Fruit fly (Drosophila melanogaster) whole organism, embryonic: ENCODE data around the gene Rab30.

ENCODE experiments used
- Abd-B ChIP-seq: fragments of 200-800 bp; sonication (Bioruptor generic); optimal IDR thresholded peaks from 2 replicates; lab custom pipeline; 2018; ENCODE audit warnings: missing biosample characterization, mild to moderate bottlenecking, missing genetic modification characterization, moderate library complexity
- Atf6 ChIP-seq: fragments of 200-800 bp; sonication (Bioruptor generic); IDR thresholded peaks from 2 replicates; pipeline ENCODE4 v1.3.6; 2022; ENCODE audit warnings: missing biosample characterization, missing genetic modification characterization
- C15 ChIP-seq: fragments of 200-800 bp; sonication (Bioruptor generic); IDR thresholded peaks from 3 replicates; pipeline ENCODE4 v1.3.6; 2022; ENCODE audit warnings: missing biosample characterization, missing genetic modification characterization
- CG12071 ChIP-seq: fragments of 200-800 bp; sonication (Bioruptor generic); optimal IDR thresholded peaks from 3 replicates; lab custom pipeline; 2018; ENCODE audit warnings: missing biosample characterization, mild to moderate bottlenecking, missing genetic modification characterization
- CG12744 ChIP-seq: fragments of 200-800 bp; sonication (Bioruptor generic); optimal IDR thresholded peaks from 2 replicates; lab custom pipeline; 2016; ENCODE audit warnings: missing biosample characterization, missing genetic modification characterization
- CG12769 ChIP-seq: fragments of 200-800 bp; sonication (Bioruptor generic); optimal IDR thresholded peaks from 2 replicates; lab custom pipeline; 2019; ENCODE audit warnings: missing biosample characterization, mild to moderate bottlenecking, missing genetic modification characterization, moderate library complexity
- CG13424 ChIP-seq: fragments of 200-800 bp; sonication (Bioruptor generic); optimal IDR thresholded peaks from 2 replicates; lab custom pipeline; 2019; ENCODE audit warnings: missing biosample characterization, mild to moderate bottlenecking, missing genetic modification characterization, moderate library complexity
- CG13894 ChIP-seq: fragments of 200-800 bp; sonication (Bioruptor generic); optimal IDR thresholded peaks from 3 replicates; lab custom pipeline; 2018; ENCODE audit warnings: missing biosample characterization, mild to moderate bottlenecking, missing genetic modification characterization, moderate library complexity
- CG14050 ChIP-seq: fragments of 200-800 bp; sonication (Bioruptor generic); IDR thresholded peaks from 3 replicates; pipeline ENCODE4 v1.3.6; 2022; ENCODE audit warnings: missing biosample characterization, missing genetic modification characterization
- CG14441 ChIP-seq: fragments of 200-800 bp; sonication (Bioruptor generic); IDR thresholded peaks from 2 replicates; pipeline ENCODE4 v1.3.6; 2022; ENCODE audit warnings: missing biosample characterization, missing genetic modification characterization
- CG14860 ChIP-seq: fragments of 200-800 bp; sonication (Bioruptor generic); IDR thresholded peaks from 3 replicates; pipeline ENCODE4 v1.3.6; 2022; ENCODE audit warnings: missing biosample characterization, missing genetic modification characterization; ENCODE audit not compliant: partially characterized antibody
- CG1603 ChIP-seq: fragments of 200-800 bp; sonication (Bioruptor generic); optimal IDR thresholded peaks from 2 replicates; lab custom pipeline; 2019; ENCODE audit warnings: missing biosample characterization, mild to moderate bottlenecking, missing genetic modification characterization, moderate library complexity
- CG16863 ChIP-seq: fragments of 200-800 bp; sonication (Bioruptor generic); optimal IDR thresholded peaks from 3 replicates; lab custom pipeline; 2016; ENCODE audit warnings: missing biosample characterization, missing genetic modification characterization
- CG17328 ChIP-seq: fragments of 200-800 bp; sonication (Bioruptor generic); IDR thresholded peaks from 2 replicates; pipeline ENCODE4 v1.3.6; 2022; ENCODE audit warnings: missing biosample characterization, missing genetic modification characterization
- CG17361 ChIP-seq: fragments of 200-800 bp; sonication (Bioruptor generic); IDR thresholded peaks from 3 replicates; pipeline ENCODE4 v1.3.6; 2022; ENCODE audit warnings: missing biosample characterization, missing genetic modification characterization
- CG18764 ChIP-seq: fragments of 200-800 bp; sonication (Bioruptor generic); optimal IDR thresholded peaks from 3 replicates; lab custom pipeline; 2016; ENCODE audit warnings: missing biosample characterization, missing genetic modification characterization
- CG2120 ChIP-seq: fragments of 200-800 bp; sonication (Bioruptor generic); optimal IDR thresholded peaks from 3 replicates; lab custom pipeline; 2016; ENCODE audit warnings: missing biosample characterization, missing genetic modification characterization
- CG2875 ChIP-seq: fragments of 200-800 bp; sonication (Bioruptor generic); optimal IDR thresholded peaks from 2 replicates; lab custom pipeline; 2017; ENCODE audit warnings: missing biosample characterization, mild to moderate bottlenecking, missing genetic modification characterization, missing genetic modification reagents
- CG30431 ChIP-seq: fragments of 200-800 bp; sonication (Bioruptor generic); optimal IDR thresholded peaks from 2 replicates; lab custom pipeline; 2017; ENCODE audit warnings: missing biosample characterization, missing genetic modification characterization
- CG5180 ChIP-seq: fragments of 200-800 bp; sonication (Bioruptor generic); optimal IDR thresholded peaks from 3 replicates; lab custom pipeline; 2017; ENCODE audit warnings: missing biosample characterization, missing genetic modification characterization, mild to moderate bottlenecking, moderate library complexity, missing genetic modification reagents
- Hmr ChIP-seq: fragments of 200-800 bp; sonication (Bioruptor generic); optimal IDR thresholded peaks from 3 replicates; lab custom pipeline; 2017; ENCODE audit warnings: mild to moderate bottlenecking, missing biosample characterization, missing genetic modification reagents, missing genetic modification characterization
- MESR4 ChIP-seq: fragments of 200-800 bp; sonication (Bioruptor generic); optimal IDR thresholded peaks from 2 replicates; lab custom pipeline; 2018; ENCODE audit warnings: missing biosample characterization, mild to moderate bottlenecking, missing genetic modification characterization, moderate library complexity
- Nf-YB ChIP-seq: fragments of 200-800 bp; sonication (Bioruptor generic); optimal IDR thresholded peaks from 3 replicates; lab custom pipeline; 2019; ENCODE audit warnings: missing biosample characterization, mild to moderate bottlenecking, missing genetic modification characterization, moderate library complexity
- Pdp1 ChIP-seq, 2 experiments: fragments of 200-800 bp; sonication (Bioruptor generic); optimal IDR thresholded peaks; 3 replicates each; lab custom pipeline; 2016; ENCODE audit warnings: missing biosample characterization in 2 of 2, missing genetic modification characterization in 2 of 2, mild to moderate bottlenecking in 1 of 2, moderate library complexity in 1 of 2
- Poxn ChIP-seq: fragments of 200-800 bp; sonication (Bioruptor generic); IDR thresholded peaks from 2 replicates; pipeline ENCODE4 v1.3.6; 2022; ENCODE audit warnings: missing biosample characterization, missing genetic modification characterization
- Ptx1 ChIP-seq: fragments of 200-800 bp; sonication (Bioruptor generic); IDR thresholded peaks from 2 replicates; pipeline ENCODE4 v1.3.6; 2022; ENCODE audit warnings: missing biosample characterization, missing genetic modification characterization
- Ravus ChIP-seq: fragments of 200-800 bp; sonication (Bioruptor generic); IDR thresholded peaks from 2 replicates; pipeline ENCODE4 v1.3.6; 2022; ENCODE audit warnings: missing biosample characterization, missing genetic modification characterization
- Six4 ChIP-seq: fragments of 200-800 bp; sonication (Bioruptor generic); optimal IDR thresholded peaks from 2 replicates; lab custom pipeline; 2016; ENCODE audit warnings: missing biosample characterization, missing genetic modification characterization
- Taf1 ChIP-seq: fragments of 200-800 bp; sonication (Bioruptor generic); IDR thresholded peaks from 2 replicates; pipeline ENCODE4 v1.3.6; 2022; ENCODE audit warnings: missing biosample characterization, missing genetic modification characterization
- Xrp1 ChIP-seq: fragments of 200-800 bp; sonication (Bioruptor generic); IDR thresholded peaks from 2 replicates; pipeline ENCODE4 v1.3.6; 2022; ENCODE audit warnings: missing biosample characterization, missing genetic modification characterization
- abd-A ChIP-seq: fragments of 200-800 bp; sonication (Bioruptor generic); optimal IDR thresholded peaks from 3 replicates; lab custom pipeline; 2019; ENCODE audit warnings: missing biosample characterization, mild to moderate bottlenecking, missing genetic modification characterization, moderate library complexity
- ac ChIP-seq: fragments of 200-800 bp; sonication (Bioruptor generic); optimal IDR thresholded peaks from 3 replicates; lab custom pipeline; 2017; ENCODE audit warnings: missing biosample characterization, mild to moderate bottlenecking, missing genetic modification characterization
- bbx ChIP-seq: fragments of 200-800 bp; sonication (Bioruptor generic); IDR thresholded peaks from 2 replicates; pipeline ENCODE4 v1.3.6; 2022; ENCODE audit warnings: missing biosample characterization, missing genetic modification characterization; ENCODE audit not compliant: partially characterized antibody
- bowl ChIP-seq: fragments of 200-800 bp; sonication (Bioruptor generic); IDR thresholded peaks from 2 replicates; pipeline ENCODE4 v1.3.6; 2022; ENCODE audit warnings: missing biosample characterization, missing genetic modification characterization
- btn ChIP-seq: fragments of 200-800 bp; sonication (Bioruptor generic); optimal IDR thresholded peaks from 2 replicates; lab custom pipeline; 2016; ENCODE audit warnings: missing biosample characterization, missing genetic modification characterization
- cato ChIP-seq: fragments of 200-800 bp; sonication (Bioruptor generic); optimal IDR thresholded peaks from 2 replicates; lab custom pipeline; 2016; ENCODE audit warnings: missing biosample characterization, missing genetic modification characterization, borderline replicate concordance
- dm ChIP-seq: fragments of 200-800 bp; sonication (Bioruptor generic); optimal IDR thresholded peaks from 3 replicates; lab custom pipeline; 2016; ENCODE audit warnings: missing biosample characterization, missing genetic modification characterization
- esg ChIP-seq: fragments of 200-800 bp; sonication (Bioruptor generic); conservative IDR thresholded peaks from 2 replicates; pipeline ENCODE4 v1.3.6; 2022; ENCODE audit warnings: missing biosample characterization, missing genetic modification characterization
- gt ChIP-seq: fragments of 200-800 bp; sonication (Bioruptor generic); IDR thresholded peaks from 2 replicates; pipeline ENCODE4 v1.3.6; 2022; ENCODE audit warnings: missing biosample characterization, missing genetic modification characterization
- lbe ChIP-seq: fragments of 200-800 bp; sonication (Bioruptor generic); optimal IDR thresholded peaks from 2 replicates; lab custom pipeline; 2016; ENCODE audit warnings: missing biosample characterization, mild to moderate bottlenecking, missing genetic modification characterization
- maf-S ChIP-seq: fragments of 200-800 bp; sonication (Bioruptor generic); optimal IDR thresholded peaks from 2 replicates; lab custom pipeline; 2016; ENCODE audit warnings: missing biosample characterization, missing genetic modification characterization
- pfk ChIP-seq: fragments of 200-800 bp; sonication (Bioruptor generic); optimal IDR thresholded peaks from 2 replicates; lab custom pipeline; 2018; ENCODE audit warnings: missing biosample characterization, mild to moderate bottlenecking, missing genetic modification characterization, moderate library complexity
- pnt ChIP-seq: fragments of 200-800 bp; sonication (Bioruptor generic); optimal IDR thresholded peaks from 3 replicates; lab custom pipeline; 2016; ENCODE audit warnings: missing biosample characterization, missing genetic modification characterization
- schlank ChIP-seq: fragments of 200-800 bp; sonication (Bioruptor generic); optimal IDR thresholded peaks from 2 replicates; lab custom pipeline; 2018; ENCODE audit warnings: missing biosample characterization, mild to moderate bottlenecking, missing genetic modification characterization
- sens ChIP-seq: fragments of 200-800 bp; sonication (Bioruptor generic); peaks from one replicate; lab custom pipeline; 2016; ENCODE audit warnings: missing biosample characterization, missing genetic modification characterization
- sisA ChIP-seq: fragments of 200-800 bp; sonication (Bioruptor generic); IDR thresholded peaks from 2 replicates; pipeline ENCODE4 v1.3.6; 2022; ENCODE audit warnings: missing biosample characterization, missing genetic modification characterization
- slbo ChIP-seq: fragments of 200-800 bp; sonication (Bioruptor generic); IDR thresholded peaks from 2 replicates; pipeline ENCODE4 v1.3.6; 2022; ENCODE audit warnings: missing biosample characterization, missing genetic modification characterization
- sob ChIP-seq: fragments of 200-800 bp; sonication (Bioruptor generic); IDR thresholded peaks from 2 replicates; pipeline ENCODE4 v1.3.6; 2022; ENCODE audit warnings: missing biosample characterization, missing genetic modification characterization
- ttk ChIP-seq: fragments of 200-800 bp; sonication (Bioruptor generic); IDR thresholded peaks from 2 replicates; pipeline ENCODE4 v2.1.2; 2022; ENCODE audit warnings: missing biosample characterization, missing genetic modification characterization
- usp ChIP-seq: fragments of >200 bp; optimal IDR thresholded peaks from 2 replicates; lab custom pipeline; 2017; ENCODE audit warnings: missing biosample characterization, missing genetic modification characterization
- vvl ChIP-seq: fragments of 200-800 bp; sonication (Bioruptor generic); IDR thresholded peaks from 2 replicates; pipeline ENCODE4 v1.3.6; 2022; ENCODE audit warnings: missing biosample characterization, missing genetic modification characterization

Gene Rab30

DNA sequence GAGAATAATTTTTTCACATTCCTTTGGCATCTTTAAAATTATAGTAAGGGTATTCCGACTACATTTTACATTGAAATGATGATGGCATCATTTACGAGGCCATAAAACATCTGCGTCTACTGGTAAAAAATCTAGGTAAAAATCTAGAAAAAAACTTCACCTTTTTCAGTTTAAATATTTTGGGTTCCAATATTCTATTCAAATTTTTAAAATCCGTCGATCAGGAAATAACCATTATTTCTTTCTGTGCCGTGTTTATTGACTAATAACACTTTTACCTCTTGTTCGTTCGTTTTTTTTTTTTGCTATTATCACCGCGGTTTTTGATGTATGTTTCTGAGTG is 6.9 kb upstream of the Rab30 start (continued):
- no peak; the same call in 1 of the 2 replicates for TF ChIP-seq ttk
- TF ChIP-seq usp (GFP tag; lab: Kevin White, UChicago), result no peak
- peak; percentile 6 for TF ChIP-seq CG5180 (GFP tag; lab: Kevin White, UChicago)
- TF ChIP-seq CG30431, result no peak
- TF ChIP-seq Pdp1 (GFP tag; optimal IDR thresholded peaks at IDR 0.05; lab: Kevin White, UChicago), result peak in 1 of 2 experiments; percentile 39
- 0 out of 2 replicates have a peak, but pooled peaks have one; percentile 4 for TF ChIP-seq Poxn (GFP tag; lab: Robert Waterston, UW)
- TF ChIP-seq CG12744 (GFP tag; lab: Kevin White, UChicago), result peak; percentile 21
- TF ChIP-seq sens, result peak; percentile 89
- no peak for TF ChIP-seq btn (GFP tag; lab: Kevin White, UChicago)
- TF ChIP-seq CG2120 (GFP tag; lab: Kevin White, UChicago), result peak; percentile 70
- peak; percentile 72 for TF ChIP-seq Abd-B (GFP tag; lab: Kevin White, UChicago)
- peak; percentile 66 for TF ChIP-seq lbe (GFP tag; lab: Kevin White, UChicago)
- TF ChIP-seq Six4, result no peak
- TF ChIP-seq bowl (GFP tag; lab: Robert Waterston, UW), result no peak
- TF ChIP-seq maf-S, result peak; percentile 48
- TF ChIP-seq Ravus (GFP tag; lab: Robert Waterston, UW), result no peak; the same call in 1 of the 2 replicates
- no peak for TF ChIP-seq ac (GFP tag; lab: Kevin White, UChicago)
- no peak for TF ChIP-seq CG18764 (GFP tag; lab: Kevin White, UChicago)
- TF ChIP-seq CG17328 (GFP tag; lab: Robert Waterston, UW), result peak; percentile 48; the same call in 1 of the 2 replicates
- peak; percentile 70; the same call in 1 of the 2 replicates for TF ChIP-seq vvl (GFP tag; lab: Robert Waterston, UW)
- TF ChIP-seq CG2875 (GFP tag; lab: Kevin White, UChicago), result peak; percentile 50
- 0 out of 3 replicates have a peak, but pooled peaks have one; percentile 11 for TF ChIP-seq CG14050 (GFP tag; lab: Robert Waterston, UW)
- no peak for TF ChIP-seq Taf1 (GFP tag; lab: Robert Waterston, UW)
- peak; percentile 59 for TF ChIP-seq CG14441 (GFP tag; lab: Robert Waterston, UW)
- TF ChIP-seq abd-A (tag; lab: Kevin White, UChicago), result no peak
- peak; percentile 60; the same call in 1 of the 2 replicates for TF ChIP-seq sob (GFP tag; lab: Robert Waterston, UW)
- no peak for TF ChIP-seq CG12071 (GFP tag; lab: Kevin White, UChicago)
- no peak for TF ChIP-seq pfk (GFP tag; lab: Kevin White, UChicago)
- peak; percentile 43 for TF ChIP-seq CG1603
- peak; percentile 75 for TF ChIP-seq Ptx1 (GFP tag; lab: Robert Waterston, UW)
- no peak for TF ChIP-seq bbx (GFP tag; lab: Robert Waterston, UW)
- TF ChIP-seq dm, result peak; percentile 15
- peak; percentile 53 for TF ChIP-seq pnt
- no peak for TF ChIP-seq Nf-YB (GFP tag; lab: Kevin White, UChicago)
- TF ChIP-seq gt (GFP tag; lab: Robert Waterston, UW), result no peak
- TF ChIP-seq CG14860, result no peak
- TF ChIP-seq C15, result no peak
- peak; percentile 76 for TF ChIP-seq Xrp1 (GFP tag; lab: Robert Waterston, UW)
- no peak for TF ChIP-seq schlank (tag; lab: Kevin White, UChicago)
- no peak; the same call in 1 of the 2 replicates for TF ChIP-seq Atf6 (GFP tag; lab: Robert Waterston, UW)
- TF ChIP-seq cato (GFP tag; lab: Kevin White, UChicago), result no peak
- peak; percentile 68 for TF ChIP-seq sisA (GFP tag; lab: Robert Waterston, UW)
- TF ChIP-seq CG13424 (tag; lab: Kevin White, UChicago), result peak; percentile 61
- TF ChIP-seq slbo (GFP tag; lab: Robert Waterston, UW), result peak; percentile 61
- no peak for TF ChIP-seq MESR4 (GFP tag; lab: Kevin White, UChicago)
- TF ChIP-seq CG16863 (GFP tag; lab: Kevin White, UChicago), result peak; percentile 19
- TF ChIP-seq CG17361 (GFP tag; lab: Robert Waterston, UW), result peak; percentile 54; the same call in 2 of the 3 replicates
- peak; percentile 44 for TF ChIP-seq Hmr
- TF ChIP-seq esg (GFP tag; lab: Robert Waterston, UW), result peak; percentile 51
- TF ChIP-seq CG13894 (tag; lab: Kevin White, UChicago), result no peak
- peak; percentile 12 for TF ChIP-seq CG12769
